Worm (Caenorhabditis elegans): ENCODE data around the gene C06A1.3.

Gene C06A1.3

DNA sequence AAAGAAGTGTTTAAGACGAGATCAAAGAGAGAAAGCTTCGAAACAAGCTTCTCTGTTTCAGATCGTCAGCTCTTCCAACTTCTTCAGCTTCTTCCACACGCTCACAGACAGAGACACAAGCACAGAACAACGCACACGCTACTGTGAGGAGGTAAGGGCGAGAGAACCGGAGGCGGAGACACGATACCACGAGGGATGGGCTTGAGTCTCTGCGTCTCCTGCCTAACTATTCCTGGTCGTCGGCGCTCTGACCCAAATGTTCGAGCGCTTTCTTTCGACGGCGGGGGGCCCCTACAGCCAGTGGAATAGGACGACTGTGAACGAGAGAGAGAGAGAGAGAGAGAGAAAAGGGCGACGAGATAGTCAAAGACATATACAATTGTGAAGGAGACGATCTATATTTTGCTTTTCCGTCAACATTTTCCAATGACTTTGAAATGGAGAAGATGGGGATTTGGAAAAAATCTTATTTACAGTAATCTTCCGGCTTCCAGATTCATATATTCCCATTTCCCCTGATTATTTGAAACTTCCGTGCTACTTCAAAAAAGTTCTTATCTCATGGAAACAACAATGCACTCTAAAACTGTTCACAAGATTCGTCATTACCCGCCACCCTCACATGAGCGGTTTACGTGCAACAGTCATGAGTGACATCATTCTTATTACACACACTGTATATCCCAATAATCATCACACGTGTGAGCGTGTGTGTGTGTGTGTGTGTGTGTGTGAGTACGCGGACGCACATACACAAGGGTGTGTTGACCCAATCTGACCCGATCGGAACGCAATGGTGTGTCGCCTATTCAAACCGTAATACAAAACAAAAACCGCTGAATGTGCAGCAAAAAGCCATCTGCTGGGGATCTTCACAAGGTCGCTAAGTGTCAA, 23.0 kb upstream of the C06A1.3 start (continued):
- TF ChIP-seq fkh-6 (tag; optimal IDR thresholded peaks at IDR 0.05) (no peak), tbx-7 (tag; optimal IDR thresholded peaks at IDR 0.05) (no peak), ceh-14 (tag; optimal IDR thresholded peaks at IDR 0.05) (peak; percentile 61), unc-42 (tag; optimal IDR thresholded peaks at IDR 0.05) (peak; percentile 70), lim-6 (tag; optimal IDR thresholded peaks at IDR 0.05) (no peak), hlh-6 (tag; optimal IDR thresholded peaks at IDR 0.05) (no peak), ahr-1 (tag; optimal IDR thresholded peaks at IDR 0.05) (no peak), K02D7.2 (tag; optimal IDR thresholded peaks at IDR 0.05) (no peak), hlh-30 (tag; optimal IDR thresholded peaks at IDR 0.05; ENCODE audit: insufficient read depth) (peak; percentile 96), rnt-1 (tag; optimal IDR thresholded peaks at IDR 0.05) (peak; percentile 67), sox-2 (GFP tag; IDR thresholded peaks at IDR 0.05) (no peak), ztf-16 (tag; optimal IDR thresholded peaks at IDR 0.05) (peak; percentile 5), npax-4 (tag; optimal IDR thresholded peaks at IDR 0.05) (no peak), hlh-15 (tag; optimal IDR thresholded peaks at IDR 0.05) (no peak), elt-2 (tag; optimal IDR thresholded peaks at IDR 0.05) (no peak), che-1 (tag; optimal IDR thresholded peaks at IDR 0.05) (no peak), T23F11.4 (GFP tag; optimal IDR thresholded peaks at IDR 0.05) (peak; percentile 30), ets-4 (tag; optimal IDR thresholded peaks at IDR 0.05) (peak; percentile 76), pax-1 (tag; optimal IDR thresholded peaks at IDR 0.05) (peak; percentile 42), ttx-3 (tag; optimal IDR thresholded peaks at IDR 0.05) (no peak), syd-9 (tag; optimal IDR thresholded peaks at IDR 0.05) (peak; percentile 25), fkh-10 (GFP tag; optimal IDR thresholded peaks at IDR 0.05) (no peak), dve-1 (tag; optimal IDR thresholded peaks at IDR 0.05) (peak; percentile 37), ceh-48 (tag; optimal IDR thresholded peaks at IDR 0.05) (no peak), unc-3 (GFP tag; conservative IDR thresholded peaks at IDR 0.05) (peak; percentile 38; the same call in 1 of the 2 replicates), unc-3 (tag; optimal IDR thresholded peaks at IDR 0.05) (no peak), ceh-6 (GFP tag; optimal IDR thresholded peaks at IDR 0.05) (no peak), mec-3 (tag; optimal IDR thresholded peaks at IDR 0.05; ENCODE audit: borderline replicate concordance) (peak; percentile 53), F13H6.1 (tag; optimal IDR thresholded peaks at IDR 0.05) (peak; percentile 31), C08G9.2 (tag; optimal IDR thresholded peaks at IDR 0.05) (peak; percentile 6), lin-11 (tag; optimal IDR thresholded peaks at IDR 0.05) (no peak), Y22D7AL.16 (tag; optimal IDR thresholded peaks at IDR 0.05) (no peak), ref-2 (tag; optimal IDR thresholded peaks at IDR 0.05) (peak; percentile 90), nhr-11 (tag; optimal IDR thresholded peaks at IDR 0.05) (no peak), ceh-19 (GFP tag; optimal IDR thresholded peaks at IDR 0.05) (no peak), madf-2 (tag; optimal IDR thresholded peaks at IDR 0.05) (peak; percentile 18), ceh-22 (tag; optimal IDR thresholded peaks at IDR 0.05) (no peak), ceh-45 (GFP tag; IDR thresholded peaks at IDR 0.05) (no peak), ama-1 (optimal IDR thresholded peaks at IDR 0.05) (peak; percentile 88), hlh-13 (GFP tag; optimal IDR thresholded peaks at IDR 0.05) (no peak), gmeb-2 (tag; optimal IDR thresholded peaks at IDR 0.05) (peak; percentile 2), eyg-1 (tag; optimal IDR thresholded peaks at IDR 0.05) (no peak), hlh-8 (tag; optimal IDR thresholded peaks at IDR 0.05) (no peak), sdc-2 (tag; optimal IDR thresholded peaks at IDR 0.05) (peak; percentile 30), C38D4.7 (GFP tag; optimal IDR thresholded peaks at IDR 0.05) (no peak), ceh-24 (tag; optimal IDR thresholded peaks at IDR 0.05) (no peak), ceh-31 (tag; optimal IDR thresholded peaks at IDR 0.05) (peak; percentile 81), pqm-1 (tag; optimal IDR thresholded peaks at IDR 0.05) (peak; percentile 32), unc-86 (tag; optimal IDR thresholded peaks at IDR 0.05) (no peak), pha-4 (tag; optimal IDR thresholded peaks at IDR 0.05) (peak; percentile 11)

All from whole organism, late embryonic.